Fruit fly (Drosophila melanogaster) whole organism, embryonic: ENCODE results near the gene gukh.

Experiments used
- Bdp1 ChIP-seq: fragments of 200-800 bp; sonication (Bioruptor generic); optimal IDR thresholded peaks from 3 replicates; lab custom pipeline; 2016; ENCODE audit warnings: missing biosample characterization, missing genetic modification characterization
- Blimp-1 ChIP-seq: fragments of 200-800 bp; sonication (Bioruptor generic); optimal IDR thresholded peaks from 3 replicates; lab custom pipeline; 2018; ENCODE audit warnings: missing biosample characterization, missing genetic modification characterization, mild to moderate bottlenecking, moderate library complexity, missing genetic modification reagents
- CG10267 ChIP-seq: fragments of 200-800 bp; sonication (Bioruptor generic); optimal IDR thresholded peaks from 2 replicates; lab custom pipeline; 2018; ENCODE audit warnings: missing biosample characterization, mild to moderate bottlenecking, missing genetic modification characterization, moderate library complexity
- CG10565 ChIP-seq: fragments of 200-800 bp; sonication (Bioruptor generic); optimal IDR thresholded peaks from 3 replicates; lab custom pipeline; 2016; ENCODE audit warnings: missing biosample characterization, mild to moderate bottlenecking, missing genetic modification characterization
- CG11723 ChIP-seq: fragments of 200-800 bp; sonication (Bioruptor generic); optimal IDR thresholded peaks from 2 replicates; lab custom pipeline; 2017; ENCODE audit warnings: missing biosample characterization, mild to moderate bottlenecking, missing genetic modification characterization
- CG13296 ChIP-seq: fragments of 200-800 bp; sonication (Bioruptor generic); optimal IDR thresholded peaks from 3 replicates; lab custom pipeline; 2018; ENCODE audit warnings: missing biosample characterization, mild to moderate bottlenecking, missing genetic modification characterization
- CG13424 ChIP-seq: fragments of 200-800 bp; sonication (Bioruptor generic); optimal IDR thresholded peaks from 2 replicates; lab custom pipeline; 2019; ENCODE audit warnings: missing biosample characterization, mild to moderate bottlenecking, missing genetic modification characterization, moderate library complexity
- CG15514 ChIP-seq: fragments of 200-800 bp; sonication (Bioruptor generic); optimal IDR thresholded peaks from 3 replicates; lab custom pipeline; 2017; ENCODE audit warnings: missing biosample characterization, missing genetic modification characterization, mild to moderate bottlenecking, moderate library complexity, missing genetic modification reagents
- CG1602 ChIP-seq: fragments of 200-800 bp; sonication (Bioruptor generic); optimal IDR thresholded peaks from 3 replicates; lab custom pipeline; 2016; ENCODE audit warnings: missing biosample characterization, missing genetic modification characterization
- CG2129 ChIP-seq: fragments of 200-800 bp; sonication (Bioruptor generic); IDR thresholded peaks from 2 replicates; pipeline ENCODE4 v1.3.6; 2022; ENCODE audit warnings: missing biosample characterization, missing genetic modification characterization; ENCODE audit not compliant: partially characterized antibody
- CG2875 ChIP-seq: fragments of 200-800 bp; sonication (Bioruptor generic); optimal IDR thresholded peaks from 2 replicates; lab custom pipeline; 2017; ENCODE audit warnings: missing biosample characterization, mild to moderate bottlenecking, missing genetic modification characterization, missing genetic modification reagents
- CG32767 ChIP-seq: fragments of 200-800 bp; sonication (Bioruptor generic); IDR thresholded peaks from 2 replicates; pipeline ENCODE4 v1.3.6; 2022; ENCODE audit warnings: missing biosample characterization, missing genetic modification characterization
- CG32772 ChIP-seq: fragments of 200-800 bp; sonication (Bioruptor generic); IDR thresholded peaks from 2 replicates; pipeline ENCODE4 v1.3.6; 2022; ENCODE audit warnings: missing biosample characterization, missing genetic modification characterization
- CG34422 ChIP-seq: fragments of 200-800 bp; sonication (Bioruptor generic); IDR thresholded peaks from 3 replicates; pipeline ENCODE4 v1.3.6; 2022; ENCODE audit warnings: missing biosample characterization, missing genetic modification characterization
- CG4328 ChIP-seq: fragments of 200-800 bp; sonication (Bioruptor generic); optimal IDR thresholded peaks from 3 replicates; lab custom pipeline; 2017; ENCODE audit warnings: missing biosample characterization, missing genetic modification reagents, missing genetic modification characterization
- CG4404 ChIP-seq: fragments of 200-800 bp; sonication (Bioruptor generic); IDR thresholded peaks from 2 replicates; pipeline ENCODE4 v1.3.6; 2022; ENCODE audit warnings: missing biosample characterization, missing genetic modification characterization
- CG4707 ChIP-seq: fragments of 200-800 bp; sonication (Bioruptor generic); optimal IDR thresholded peaks from 2 replicates; lab custom pipeline; 2018; ENCODE audit warnings: missing biosample characterization, mild to moderate bottlenecking, missing genetic modification characterization, moderate library complexity
- CG6689 ChIP-seq: fragments of 200-800 bp; sonication (Bioruptor generic); IDR thresholded peaks from 2 replicates; pipeline ENCODE4 v1.3.6; 2022; ENCODE audit warnings: missing biosample characterization, missing genetic modification characterization
- CG7357 ChIP-seq: fragments of 200-800 bp; sonication (Bioruptor generic); IDR thresholded peaks from 3 replicates; pipeline ENCODE4 v1.3.6; 2022; ENCODE audit warnings: missing biosample characterization, missing genetic modification characterization
- CG8281 ChIP-seq: fragments of 200-800 bp; sonication (Bioruptor generic); optimal IDR thresholded peaks from 2 replicates; lab custom pipeline; 2018; ENCODE audit warnings: missing biosample characterization, mild to moderate bottlenecking, missing genetic modification characterization, moderate library complexity
- CG9215 ChIP-seq: fragments of 200-800 bp; sonication (Bioruptor generic); IDR thresholded peaks from 2 replicates; pipeline ENCODE4 v1.3.6; 2022; ENCODE audit warnings: missing biosample characterization, missing genetic modification characterization
- Dp ChIP-seq: fragments of 200-800 bp; sonication (Bioruptor generic); optimal IDR thresholded peaks from 2 replicates; lab custom pipeline; 2018; ENCODE audit warnings: missing biosample characterization, mild to moderate bottlenecking, missing genetic modification characterization, moderate library complexity
- Gug ChIP-seq: fragments of 200-800 bp; sonication (Bioruptor generic); IDR thresholded peaks from 4 replicates; pipeline ENCODE4 v1.3.6; 2022; ENCODE audit warnings: missing biosample characterization, missing genetic modification characterization
- Mad ChIP-seq: fragments of 200-800 bp; sonication (Bioruptor generic); optimal IDR thresholded peaks from 2 replicates; lab custom pipeline; 2016; ENCODE audit warnings: missing biosample characterization, missing genetic modification characterization
- Mes4 ChIP-seq: fragments of 200-800 bp; sonication (Bioruptor generic); optimal IDR thresholded peaks from 2 replicates; lab custom pipeline; 2016; ENCODE audit warnings: missing biosample characterization, missing genetic modification characterization
- NFAT ChIP-seq: fragments of 200-800 bp; sonication (Bioruptor generic); IDR thresholded peaks from 2 replicates; pipeline ENCODE4 v1.3.6; 2022; ENCODE audit warnings: missing biosample characterization, missing genetic modification characterization
- Oli ChIP-seq: fragments of 200-800 bp; sonication (Bioruptor generic); optimal IDR thresholded peaks from 2 replicates; lab custom pipeline; 2018; ENCODE audit warnings: missing biosample characterization, mild to moderate bottlenecking, missing genetic modification characterization, moderate library complexity
- Opbp ChIP-seq: fragments of 200-800 bp; sonication (Bioruptor generic); IDR thresholded peaks from 3 replicates; pipeline ENCODE4 v1.3.6; 2022; ENCODE audit warnings: missing biosample characterization, missing genetic modification characterization; ENCODE audit not compliant: partially characterized antibody
- Optix ChIP-seq: fragments of 200-800 bp; sonication (Bioruptor generic); IDR thresholded peaks from 3 replicates; pipeline ENCODE4 v1.3.6; 2022; ENCODE audit warnings: missing biosample characterization, missing genetic modification characterization
- Pdp1 ChIP-seq, 2 experiments: fragments of 200-800 bp; sonication (Bioruptor generic); optimal IDR thresholded peaks; 3 replicates each; lab custom pipeline; 2016; ENCODE audit warnings: missing biosample characterization in 2 of 2, missing genetic modification characterization in 2 of 2, mild to moderate bottlenecking in 1 of 2, moderate library complexity in 1 of 2
- Sry-δ ChIP-seq: fragments of 200-800 bp; sonication (Bioruptor generic); optimal IDR thresholded peaks from 2 replicates; lab custom pipeline; 2016; ENCODE audit warnings: missing biosample characterization, missing genetic modification characterization
- abd-A ChIP-seq: fragments of 200-800 bp; sonication (Bioruptor generic); optimal IDR thresholded peaks from 3 replicates; lab custom pipeline; 2019; ENCODE audit warnings: missing biosample characterization, mild to moderate bottlenecking, missing genetic modification characterization, moderate library complexity
- bsh ChIP-seq, 2 experiments: fragments of 200-800 bp; sonication (Bioruptor generic); optimal IDR thresholded peaks; 2 replicates each; lab custom pipeline; 2017 to 2018; ENCODE audit warnings: mild to moderate bottlenecking in 2 of 2, missing biosample characterization in 2 of 2, missing genetic modification characterization in 2 of 2, moderate library complexity in 1 of 2
- dati ChIP-seq: fragments of 200-800 bp; sonication (Bioruptor generic); IDR thresholded peaks from 2 replicates; pipeline ENCODE4 v1.3.6; 2022; ENCODE audit warnings: missing biosample characterization, missing genetic modification characterization
- hbn ChIP-seq: fragments of 200-800 bp; sonication (Bioruptor generic); IDR thresholded peaks from 2 replicates; pipeline ENCODE4 v1.3.6; 2022; ENCODE audit warnings: missing biosample characterization, missing genetic modification characterization; ENCODE audit not compliant: partially characterized antibody
- her ChIP-seq: fragments of 200-800 bp; sonication (Bioruptor generic); optimal IDR thresholded peaks from 2 replicates; lab custom pipeline; 2016; ENCODE audit warnings: missing biosample characterization, missing genetic modification characterization
- kni ChIP-seq: fragments of 200-800 bp; sonication (Bioruptor generic); optimal IDR thresholded peaks from 3 replicates; lab custom pipeline; 2017; ENCODE audit warnings: mild to moderate bottlenecking, missing biosample characterization, missing genetic modification reagents, missing genetic modification characterization
- nom ChIP-seq: fragments of 200-800 bp; sonication (Bioruptor generic); optimal IDR thresholded peaks from 2 replicates; lab custom pipeline; 2017; ENCODE audit warnings: missing biosample characterization, missing genetic modification characterization, mild to moderate bottlenecking, moderate library complexity, missing genetic modification reagents
- oc ChIP-seq: fragments of 200-800 bp; sonication (Bioruptor generic); optimal IDR thresholded peaks from 2 replicates; lab custom pipeline; 2018; ENCODE audit warnings: missing biosample characterization, mild to moderate bottlenecking, missing genetic modification characterization, moderate library complexity
- rib ChIP-seq: fragments of 200-800 bp; sonication (Bioruptor generic); IDR thresholded peaks from 2 replicates; pipeline ENCODE4 v1.3.6; 2022; ENCODE audit warnings: missing biosample characterization, missing genetic modification characterization
- sd ChIP-seq: fragments of 200-800 bp; sonication (Bioruptor generic); optimal IDR thresholded peaks from 3 replicates; lab custom pipeline; 2018; ENCODE audit warnings: missing biosample characterization, mild to moderate bottlenecking, missing genetic modification characterization, moderate library complexity
- sr ChIP-seq: fragments of 200-800 bp; sonication (Bioruptor generic); IDR thresholded peaks from 3 replicates; pipeline ENCODE4 v1.3.6; 2022; ENCODE audit warnings: missing biosample characterization, missing genetic modification characterization
- trem ChIP-seq: fragments of 200-800 bp; optimal IDR thresholded peaks from 3 replicates; lab custom pipeline; 2019; ENCODE audit warnings: missing biosample characterization, mild to moderate bottlenecking, missing genetic modification characterization, moderate library complexity
- zen2 ChIP-seq: fragments of 200-800 bp; sonication (Bioruptor generic); IDR thresholded peaks from 3 replicates; pipeline ENCODE4 v1.3.6; 2022; ENCODE audit warnings: missing biosample characterization, missing genetic modification characterization; ENCODE audit not compliant: partially characterized antibody
- zfh1 ChIP-seq: fragments of 200-800 bp; sonication (Bioruptor generic); IDR thresholded peaks from 3 replicates; pipeline ENCODE4 v1.3.6; 2022; ENCODE audit warnings: missing biosample characterization, missing genetic modification characterization

Gene gukh

dm6 chr3R:18991721-18992120 lies 7.9 kb downstream of the gukh start (continued):
- TF ChIP-seq sd (peak; percentile 76), CG13424 (tag; lab: Kevin White, UChicago) (no peak)
- TF ChIP-seq, all 482 proteins: peak for 13

- TF ChIP-seq Mes4 (GFP tag; lab: Kevin White, UChicago) (no peak), CG32767 (GFP tag; lab: Robert Waterston, UW) (no peak), CG8281 (tag; lab: Kevin White, UChicago) (peak; percentile 81), Opbp (GFP tag; lab: Robert Waterston, UW) (0 out of 3 replicates have a peak, but pooled peaks have one; percentile 14), kni (GFP tag; lab: Kevin White, UChicago) (peak; percentile 59), her (no peak), Blimp-1 (peak; percentile 53), CG7357 (GFP tag; lab: Robert Waterston, UW) (no peak), sr (peak; percentile 65; the same call in 2 of the 3 replicates), abd-A (tag; lab: Kevin White, UChicago) (peak; percentile 43), CG9215 (GFP tag; lab: Robert Waterston, UW) (no peak), Oli (tag; lab: Kevin White, UChicago) (no peak), CG2129 (GFP tag; lab: Robert Waterston, UW) (no peak), oc (tag; lab: Kevin White, UChicago) (peak; percentile 8), CG13296 (GFP tag; lab: Kevin White, UChicago) (no peak), Pdp1 (GFP tag; optimal IDR thresholded peaks at IDR 0.05; lab: Kevin White, UChicago) (peak in 1 of 2 experiments; percentile 51)
Measured at dm6 chr3R:18993159-18993558, 9.3 kb downstream of the gukh start.

dm6 chr3R:18995556-18996272 lies 11.9 kb downstream of the gukh start:
- TF ChIP-seq Sry-δ (GFP tag; lab: Kevin White, UChicago) (peak; percentile 21), zen2 (no peak), Gug (GFP tag; lab: Robert Waterston, UW) (peak; percentile 53; the same call in 2 of the 4 replicates), CG34422 (GFP tag; lab: Robert Waterston, UW) (peak; percentile 69; the same call in 2 of the 3 replicates), Dp (GFP tag; lab: Kevin White, UChicago) (no peak), CG4404 (GFP tag; lab: Robert Waterston, UW) (peak; percentile 56; the same call in 1 of the 2 replicates), CG10565 (GFP tag; lab: Kevin White, UChicago) (peak; percentile 25), CG10267 (tag; lab: Kevin White, UChicago) (peak; percentile 75), Optix (GFP tag; lab: Robert Waterston, UW) (peak; percentile 69; the same call in 2 of the 3 replicates), CG2875 (peak; percentile 84), bsh (GFP tag; optimal IDR thresholded peaks at IDR 0.05; lab: Kevin White, UChicago) (peak; percentile 65 to 92), CG4328 (GFP tag; lab: Kevin White, UChicago) (peak; percentile 22), nom (GFP tag; lab: Kevin White, UChicago) (peak; percentile 75), CG6689 (GFP tag; lab: Robert Waterston, UW) (peak; percentile 86), trem (tag; lab: Kevin White, UChicago) (peak; percentile 61), CG32772 (GFP tag; lab: Robert Waterston, UW) (peak; percentile 84), Bdp1 (GFP tag; lab: Kevin White, UChicago) (peak; percentile 27), CG15514 (GFP tag; lab: Kevin White, UChicago) (peak; percentile 37), Mad (GFP tag; lab: Kevin White, UChicago) (peak; percentile 61), CG1602 (GFP tag; lab: Kevin White, UChicago) (peak; percentile 69), rib (GFP tag; lab: Robert Waterston, UW) (no peak), CG11723 (GFP tag; lab: Kevin White, UChicago) (peak; percentile 62), hbn (no peak), dati (GFP tag; lab: Robert Waterston, UW) (0 out of 2 replicates have a peak, but pooled peaks have one; percentile 59), zfh1 (peak; percentile 84), NFAT (GFP tag; lab: Robert Waterston, UW) (no peak), CG4707 (GFP tag; lab: Kevin White, UChicago) (peak; percentile 73)
